Fruit fly (Drosophila melanogaster): ENCODE data around the gene tral.
A peak's percentile ranks its signal among the peaks of the same experiment; 100 is the strongest.

DNA sequence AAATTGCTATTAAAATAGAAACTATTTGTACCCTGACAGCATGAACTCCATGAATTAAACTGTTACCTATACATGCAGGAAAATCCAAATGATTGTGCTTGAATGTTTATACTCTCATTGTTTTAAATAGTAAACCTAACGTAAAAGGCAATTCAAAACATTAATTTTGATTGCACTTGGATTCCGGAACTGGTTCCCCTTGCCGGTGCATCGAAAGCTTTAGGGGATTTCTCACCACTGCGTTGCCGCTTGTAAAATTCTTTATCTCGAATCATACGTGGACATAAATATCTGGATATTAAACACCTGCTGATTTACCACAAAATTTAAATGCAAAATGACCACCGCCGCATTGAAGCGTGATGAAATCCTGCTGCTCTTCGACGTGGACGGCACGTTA lies 19.5 kb downstream of the tral start, which contains the start of gene Pmm2:
- TF ChIP-seq CG8478 (optimal IDR thresholded peaks at IDR 0.05) (no peak), CTCF (optimal IDR thresholded peaks at IDR 0.05) (peak in 1 of 2 experiments; percentile 17)

Measured in S2 (cell line).